Fruit fly (Drosophila melanogaster): Measurements from ENCODE around the gene GluRS-m.

Gene GluRS-m

DNA sequence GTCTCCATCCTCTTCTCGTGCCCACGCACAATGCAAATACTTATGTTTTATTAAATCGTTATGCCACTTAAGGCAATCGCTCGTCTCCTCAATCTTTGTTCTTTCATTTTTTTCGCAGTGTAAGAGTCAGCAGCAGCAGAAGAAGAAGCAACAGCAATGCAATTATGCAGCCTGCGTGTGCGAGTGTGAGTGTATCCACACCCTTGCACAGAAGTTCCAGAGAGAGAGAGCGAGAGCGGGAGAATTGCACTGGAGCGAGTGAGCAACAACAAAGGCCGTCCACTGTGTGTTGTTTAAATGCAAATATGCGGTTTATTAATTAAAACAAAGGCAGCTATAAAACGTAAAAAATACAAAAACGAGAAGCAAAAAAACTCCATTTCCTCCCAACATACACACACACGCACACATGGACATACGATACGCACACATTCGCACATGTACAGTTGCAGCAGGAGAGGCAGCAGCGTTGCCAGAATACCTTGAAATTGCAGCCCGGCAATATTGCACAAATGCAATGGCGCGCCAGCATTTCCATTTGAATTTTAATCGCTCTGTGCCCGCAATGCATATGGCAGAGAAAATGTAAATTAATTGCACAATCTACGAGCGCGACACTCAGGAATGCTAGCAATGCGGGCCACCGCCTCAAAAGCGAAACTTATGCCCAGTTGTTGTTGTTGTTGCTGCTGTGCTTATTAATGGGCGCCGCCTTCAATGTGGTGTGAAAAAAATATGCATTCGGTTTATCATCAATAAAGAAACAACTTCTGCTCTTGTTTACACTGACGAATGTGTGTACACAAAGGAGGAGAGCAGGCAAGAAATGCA is 8.2 kb downstream of the GluRS-m start:
- TF ChIP-seq CTCF (optimal IDR thresholded peaks at IDR 0.05), result no peak

DNA sequence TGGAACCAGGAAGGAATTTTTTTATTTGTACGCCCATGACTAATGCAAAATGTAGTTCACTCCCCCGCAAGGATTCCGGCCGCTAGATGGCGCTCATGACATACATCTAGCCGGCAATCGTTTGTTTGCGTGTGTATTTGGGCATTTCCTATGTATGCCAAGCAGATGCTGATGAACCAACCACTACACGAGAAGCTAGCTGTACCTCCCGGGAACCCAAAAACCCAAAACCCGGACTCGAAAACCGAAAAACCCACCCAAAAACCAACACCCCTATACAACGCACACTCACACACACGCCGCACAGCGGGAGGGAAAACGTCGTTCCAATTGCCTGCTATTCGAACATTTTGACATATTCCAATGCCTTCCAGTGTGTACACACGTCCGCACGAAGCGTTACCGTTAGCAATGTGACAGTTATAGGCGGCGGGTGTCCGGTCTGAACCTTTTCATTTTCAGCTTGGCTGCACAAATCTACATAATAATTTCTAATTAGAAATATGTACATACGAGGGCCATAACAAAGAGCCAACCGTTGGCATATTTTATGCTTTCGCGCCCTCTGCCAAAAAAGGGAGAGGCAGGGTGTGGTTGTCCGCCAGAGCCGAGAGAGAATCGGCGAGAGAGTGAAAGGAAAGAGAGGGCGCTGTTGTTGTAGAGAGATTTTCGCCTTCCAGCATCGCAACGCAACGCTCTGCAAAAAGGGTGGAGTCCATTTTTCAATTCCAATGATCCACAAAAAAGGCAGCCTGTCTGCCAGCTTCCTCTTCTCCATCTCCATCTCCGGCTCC is 9.0 kb downstream of the GluRS-m start:
- TF ChIP-seq CTCF (optimal IDR thresholded peaks at IDR 0.05), result peak; percentile 87 to 92
- no peak for TF ChIP-seq CG8478 (optimal IDR thresholded peaks at IDR 0.05)

DNA sequence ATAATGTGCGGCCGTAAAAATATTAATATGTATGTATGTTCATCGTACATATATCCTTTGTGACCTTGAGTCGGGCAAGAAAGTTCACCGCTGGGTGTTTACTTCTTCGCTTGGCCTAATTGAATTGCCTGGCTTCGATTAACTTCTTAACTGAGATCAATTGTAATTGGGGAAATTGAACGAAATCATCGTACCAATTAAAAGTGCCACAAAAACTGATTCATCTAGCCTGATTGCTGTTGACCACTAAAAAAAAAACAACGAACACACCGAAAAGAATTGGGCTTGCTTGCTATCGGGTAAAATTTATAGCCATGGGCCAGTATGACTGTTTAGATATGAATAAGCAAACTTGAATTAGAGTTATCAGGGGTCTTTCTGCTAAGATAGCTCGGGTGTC is 14.7 kb downstream of the GluRS-m start:
- no peak for TF ChIP-seq CTCF (optimal IDR thresholded peaks at IDR 0.05)
- TF ChIP-seq CG8478 (optimal IDR thresholded peaks at IDR 0.05), result no peak

DNA sequence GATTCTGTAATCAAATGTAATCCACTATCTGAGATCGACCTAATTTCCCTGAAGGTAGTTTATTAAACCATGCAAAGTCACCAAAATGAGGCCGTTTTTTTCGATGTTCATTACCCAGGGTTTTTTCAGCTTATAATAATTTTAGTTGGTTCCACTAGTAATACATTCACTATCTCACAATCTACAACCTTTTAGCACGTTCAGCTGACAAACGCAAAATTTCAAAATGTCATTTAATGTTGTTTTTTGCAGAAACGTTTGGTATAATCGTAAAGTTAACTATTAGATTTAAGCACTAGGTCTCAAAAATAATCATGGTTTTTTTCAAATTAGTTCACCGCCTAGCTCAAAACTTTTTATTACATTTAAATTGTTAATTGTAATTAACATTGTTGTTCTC is 16.8 kb downstream of the GluRS-m start, which contains the start of gene CG44836:
CG44836 (minus strand) TSS at position 101 of the 400 bp plus-strand sequence.
- TF ChIP-seq CTCF (optimal IDR thresholded peaks at IDR 0.05) (no peak), CG8478 (optimal IDR thresholded peaks at IDR 0.05) (no peak)

DNA sequence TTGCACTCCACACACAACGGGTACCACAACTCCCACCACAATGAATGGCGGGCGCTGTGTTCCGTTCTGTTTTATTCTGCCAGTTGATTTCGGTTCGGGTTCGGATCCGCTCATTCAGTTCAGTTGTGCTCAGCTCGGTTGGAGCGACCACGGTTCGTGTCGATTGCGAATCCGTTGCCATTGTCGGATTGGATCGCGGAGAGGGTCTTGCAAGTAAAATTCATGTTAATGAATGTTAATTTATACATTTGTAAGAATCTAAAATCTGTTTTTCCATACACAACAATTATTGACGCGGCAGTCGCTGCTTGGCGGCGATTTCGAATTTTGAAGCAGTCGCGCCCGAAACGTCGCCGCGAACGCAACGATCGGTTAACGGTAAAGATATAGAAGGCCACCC is 22.5 kb downstream of the GluRS-m start, which contains the start of gene Gagr:
Gagr (plus strand) TSS at position 81 of the 400 bp plus-strand sequence.
- TF ChIP-seq CG8478 (optimal IDR thresholded peaks at IDR 0.05), result no peak
- no peak for TF ChIP-seq CTCF (optimal IDR thresholded peaks at IDR 0.05)

DNA sequence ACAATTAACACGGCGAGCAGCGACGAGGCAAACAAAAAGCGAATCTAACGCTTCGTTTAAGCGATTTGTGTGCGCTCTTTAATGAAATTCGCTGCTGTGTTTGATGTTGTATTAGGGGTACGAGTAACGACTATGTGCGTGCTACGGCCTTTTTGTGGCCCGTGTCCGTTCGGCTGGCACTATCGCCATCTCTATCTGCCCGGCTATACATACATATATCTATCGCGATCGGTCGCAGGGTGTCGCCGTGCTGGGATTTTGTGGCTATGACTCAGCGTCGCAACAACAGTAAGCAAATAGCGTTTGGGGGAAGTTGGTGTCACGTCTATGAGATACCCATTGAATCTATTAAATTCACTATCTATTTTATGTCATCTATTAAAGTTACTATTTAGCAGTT is 23.3 kb downstream of the GluRS-m start:
- TF ChIP-seq CTCF (optimal IDR thresholded peaks at IDR 0.05), result no peak
- no peak for TF ChIP-seq CG8478 (optimal IDR thresholded peaks at IDR 0.05)

DNA sequence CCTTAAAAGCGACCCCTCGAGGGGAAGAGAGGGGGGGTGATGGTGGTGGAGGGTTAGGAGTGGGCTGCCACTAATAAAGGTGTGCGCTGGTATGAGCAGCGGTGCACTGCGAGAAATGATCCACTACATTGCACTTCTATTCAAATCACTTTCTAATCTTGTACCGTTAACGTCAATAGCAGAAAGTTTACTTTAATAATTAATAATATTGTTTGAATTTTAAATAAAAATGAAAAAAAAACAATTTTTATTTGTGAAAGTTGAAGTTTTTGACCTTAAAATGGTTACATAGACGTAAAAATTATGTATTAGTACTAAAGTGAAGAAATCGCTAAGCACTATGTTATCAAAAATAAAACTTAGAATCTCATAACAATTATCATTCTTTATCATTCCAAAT is 24.1 kb downstream of the GluRS-m start:
- TF ChIP-seq CG8478 (optimal IDR thresholded peaks at IDR 0.05) (no peak), CTCF (optimal IDR thresholded peaks at IDR 0.05) (no peak)

DNA sequence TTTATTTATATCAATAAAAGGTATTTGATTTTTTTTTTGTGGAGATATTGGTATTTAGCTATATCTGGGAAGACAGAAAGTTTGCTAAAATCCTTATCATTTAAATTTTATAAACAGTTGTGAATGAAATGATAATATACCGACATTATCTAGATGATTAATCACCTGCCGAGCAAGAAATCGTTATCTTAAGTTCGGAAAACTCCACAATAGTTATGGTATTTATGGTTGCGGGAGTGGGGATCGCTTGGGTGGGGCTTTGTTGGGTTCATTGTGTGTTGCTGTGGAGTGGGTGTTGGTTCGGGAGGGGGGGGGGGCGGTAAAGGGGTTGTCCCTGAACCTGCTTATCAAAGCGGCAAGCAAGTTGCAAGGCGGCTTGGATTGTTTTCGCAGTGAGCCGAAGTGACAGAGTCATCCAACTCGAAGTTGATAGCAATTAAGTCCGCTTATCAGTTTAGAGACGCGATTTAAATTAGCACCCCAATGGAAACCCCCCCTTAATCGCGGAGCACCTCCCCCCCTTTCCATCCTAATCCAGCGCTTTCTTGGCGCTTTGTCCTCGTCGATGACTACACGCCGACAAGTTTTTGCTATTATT is 24.7 kb downstream of the GluRS-m start:
- TF ChIP-seq CTCF (optimal IDR thresholded peaks at IDR 0.05) (no peak), CG8478 (optimal IDR thresholded peaks at IDR 0.05) (no peak)

DNA sequence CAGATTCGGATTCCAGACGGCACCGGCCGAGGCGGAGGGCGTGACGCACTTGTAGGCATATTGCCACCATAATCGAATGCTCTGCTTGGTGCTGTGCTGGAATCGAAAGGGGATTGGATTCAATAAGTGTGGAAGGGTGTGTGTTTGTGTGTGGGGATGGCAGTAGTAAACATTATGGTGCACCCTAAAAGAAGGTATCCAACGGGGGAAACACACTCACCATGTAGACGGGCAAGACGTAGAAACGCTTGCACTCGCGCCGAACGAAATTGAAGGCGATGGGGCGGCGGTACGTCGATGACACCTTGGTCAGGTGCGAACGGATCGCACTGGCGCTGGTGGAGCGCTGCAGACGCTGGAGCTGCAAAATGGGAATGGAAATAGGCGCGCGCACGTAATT is 25.7 kb downstream of the GluRS-m start:
- TF ChIP-seq CTCF (optimal IDR thresholded peaks at IDR 0.05) (no peak), CG8478 (optimal IDR thresholded peaks at IDR 0.05) (no peak)

DNA sequence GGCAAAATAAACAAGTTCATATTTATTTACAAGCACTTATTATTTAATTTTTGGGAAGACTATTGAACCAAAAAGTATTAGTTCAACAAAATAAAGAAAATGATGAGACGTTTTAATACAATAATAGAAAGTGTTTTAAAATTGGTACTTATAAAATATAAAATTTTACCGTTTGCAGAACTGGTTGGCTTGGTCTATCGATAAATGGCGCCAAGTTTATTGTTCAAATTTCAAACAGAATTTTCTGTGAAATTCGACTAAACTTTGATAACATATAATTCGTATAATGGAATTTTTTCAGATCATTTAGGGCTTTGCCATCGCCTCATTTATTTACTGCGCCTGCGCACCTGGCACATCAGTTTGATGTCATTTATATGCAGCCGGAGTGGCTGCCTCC is 26.2 kb downstream of the GluRS-m start:
- no peak for TF ChIP-seq CTCF (optimal IDR thresholded peaks at IDR 0.05)
- no peak for TF ChIP-seq CG8478 (optimal IDR thresholded peaks at IDR 0.05)

DNA sequence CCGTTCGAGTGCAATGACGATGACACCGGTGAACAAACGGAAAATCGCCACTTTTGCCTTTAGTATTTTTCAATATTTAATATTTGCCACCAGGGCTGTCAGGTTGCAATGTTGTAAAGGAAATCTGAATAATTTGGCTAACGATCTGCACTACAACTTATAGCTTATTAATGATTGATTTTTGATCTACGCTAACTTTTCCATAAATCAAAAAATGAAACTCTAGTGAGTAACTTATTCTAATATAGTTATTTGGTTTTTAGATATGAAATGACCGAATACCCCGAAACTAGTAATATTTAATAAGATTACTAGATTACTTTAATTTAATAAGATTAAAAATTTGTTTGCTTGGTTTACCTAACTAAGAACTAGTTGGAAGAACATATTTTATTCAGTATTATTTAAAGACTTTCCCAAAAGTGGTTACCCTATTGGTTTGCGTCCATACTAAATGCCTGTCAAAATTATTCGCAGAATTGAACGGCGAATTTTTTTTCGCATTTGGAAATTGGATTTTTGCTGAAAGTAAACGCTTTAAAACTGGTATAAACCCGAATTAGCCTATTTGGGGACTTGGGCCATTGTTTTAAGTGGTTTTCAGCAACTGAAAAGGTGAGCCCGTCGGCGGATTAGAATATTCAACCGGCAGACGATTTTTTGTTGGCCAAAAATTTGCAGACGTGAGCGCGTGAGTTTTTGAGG is 30.9 kb downstream of the GluRS-m start, which contains the start of the genes Agpat3 and RAF2:
Agpat3 (minus strand) TSS at position 78 of the 705 bp plus-strand sequence.
RAF2 (plus strand) TSS at position 448 of the 705 bp plus-strand sequence.
- TF ChIP-seq CG8478 (optimal IDR thresholded peaks at IDR 0.05) (no peak), CTCF (optimal IDR thresholded peaks at IDR 0.05) (no peak)

DNA sequence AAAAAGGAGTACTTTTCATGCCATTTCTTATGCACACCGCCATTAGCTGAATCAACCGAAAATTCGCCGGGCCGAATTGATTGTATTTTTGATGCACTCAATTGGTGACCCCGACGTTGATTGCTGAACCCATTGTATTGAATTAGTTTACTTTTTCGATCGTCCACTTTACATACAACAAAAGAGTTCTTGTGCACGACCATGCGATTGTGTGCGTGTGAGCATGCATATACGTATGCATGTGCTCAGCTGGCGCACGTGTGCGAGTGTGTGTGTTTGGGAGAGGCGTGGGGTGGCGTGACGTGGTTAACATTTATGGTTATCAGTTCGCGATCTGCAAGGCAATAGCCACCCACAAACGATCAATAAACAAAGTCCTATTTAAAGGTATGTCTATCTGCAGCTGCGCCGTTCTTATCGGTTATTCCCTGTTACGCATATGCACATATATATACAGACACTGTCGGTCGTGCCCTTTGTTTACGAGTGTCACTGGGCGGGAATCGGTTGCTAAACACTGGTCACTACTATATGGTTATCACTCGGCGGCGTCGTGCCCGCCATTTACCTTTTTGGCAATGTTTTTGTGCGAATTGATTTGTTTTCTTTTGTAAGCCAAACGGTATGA is 31.6 kb downstream of the GluRS-m start:
- TF ChIP-seq CTCF (optimal IDR thresholded peaks at IDR 0.05), result no peak
- no peak for TF ChIP-seq CG8478 (optimal IDR thresholded peaks at IDR 0.05)

DNA sequence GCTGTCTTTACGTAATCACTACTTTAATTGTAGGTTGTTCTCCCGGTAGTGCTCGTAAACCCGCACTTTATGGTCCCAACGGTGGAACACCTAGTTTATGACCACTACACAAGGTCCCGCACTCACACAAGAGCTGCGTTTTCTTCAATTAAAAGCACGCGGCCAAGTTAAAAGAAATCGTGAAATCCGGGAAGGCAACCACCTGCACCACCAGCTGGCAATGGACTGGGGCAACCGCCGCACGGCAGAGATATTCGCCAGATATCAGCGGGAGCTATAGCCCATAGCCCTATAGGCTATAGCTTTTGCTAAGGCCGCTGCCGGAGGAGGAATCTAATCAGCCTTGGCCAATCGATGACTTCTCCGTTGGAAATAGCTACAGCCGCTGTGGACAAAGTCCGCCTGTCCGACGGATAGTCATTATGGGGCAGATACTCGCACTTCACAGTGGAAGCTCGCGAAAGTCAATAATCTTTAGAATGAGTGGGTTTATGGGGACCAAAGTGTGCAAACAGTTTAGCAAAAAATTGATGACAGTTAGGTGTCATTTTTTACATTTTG is 32.8 kb downstream of the GluRS-m start:
- TF ChIP-seq CG8478 (optimal IDR thresholded peaks at IDR 0.05) (no peak), CTCF (optimal IDR thresholded peaks at IDR 0.05) (no peak)

DNA sequence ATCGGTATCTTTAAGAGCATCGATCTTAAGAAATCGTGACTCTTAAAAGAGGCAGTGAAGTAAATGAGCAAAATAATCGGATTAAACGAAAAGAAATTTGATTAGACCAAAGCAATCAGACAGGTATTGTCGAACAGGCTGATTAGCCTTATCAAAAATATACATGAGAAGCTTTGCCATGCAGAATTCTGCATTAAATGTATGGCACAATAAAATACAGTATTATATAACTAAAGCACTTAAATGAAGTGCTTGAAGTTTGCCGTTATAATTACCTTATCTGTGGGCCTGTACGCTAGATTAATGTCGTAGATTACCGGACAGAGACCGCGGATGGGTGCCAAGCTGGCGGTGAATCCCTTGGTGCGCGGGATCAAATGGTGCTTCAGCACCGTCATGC is 33.9 kb downstream of the GluRS-m start:
- TF ChIP-seq CTCF (optimal IDR thresholded peaks at IDR 0.05), result no peak
- TF ChIP-seq CG8478 (optimal IDR thresholded peaks at IDR 0.05), result no peak

Data from S2 (cell line).